Fruit fly (Drosophila melanogaster) whole organism, embryonic: ENCODE data around the gene tex.

Source experiments
- Awh ChIP-seq: fragments of 200-800 bp; sonication (Bioruptor generic); IDR thresholded peaks from 2 replicates; pipeline ENCODE4, ENCODE4 v1.3.6; 2022; ENCODE audit warnings: missing biosample characterization, missing genetic modification characterization
- CG10462 ChIP-seq: fragments of 200-800 bp; sonication (Bioruptor generic); optimal IDR thresholded peaks from 2 replicates; lab custom pipeline; 2016; ENCODE audit warnings: missing biosample characterization, missing genetic modification characterization
- CG11093 ChIP-seq: fragments of 200-800 bp; sonication (Bioruptor generic); IDR thresholded peaks from 3 replicates; pipeline ENCODE4 v1.3.6; 2022; ENCODE audit warnings: missing biosample characterization, missing genetic modification characterization
- CG12391 ChIP-seq: fragments of 200-800 bp; sonication (Bioruptor generic); optimal IDR thresholded peaks from 3 replicates; lab custom pipeline; 2018; ENCODE audit warnings: missing biosample characterization, mild to moderate bottlenecking, missing genetic modification characterization, moderate library complexity
- CG13296 ChIP-seq: fragments of 200-800 bp; sonication (Bioruptor generic); optimal IDR thresholded peaks from 3 replicates; lab custom pipeline; 2018; ENCODE audit warnings: missing biosample characterization, mild to moderate bottlenecking, missing genetic modification characterization
- CG14710 ChIP-seq: fragments of 200-800 bp; sonication (Bioruptor generic); optimal IDR thresholded peaks from 3 replicates; lab custom pipeline; 2019; ENCODE audit warnings: missing biosample characterization, mild to moderate bottlenecking, missing genetic modification characterization, moderate library complexity
- CG1603 ChIP-seq: fragments of 200-800 bp; sonication (Bioruptor generic); optimal IDR thresholded peaks from 2 replicates; lab custom pipeline; 2019; ENCODE audit warnings: missing biosample characterization, mild to moderate bottlenecking, missing genetic modification characterization, moderate library complexity
- CG16815 ChIP-seq: fragments of 200-800 bp; sonication (Bioruptor generic); optimal IDR thresholded peaks from 3 replicates; lab custom pipeline; 2017; ENCODE audit warnings: missing biosample characterization, mild to moderate bottlenecking, missing genetic modification characterization
- CG17186 ChIP-seq: fragments of 200-800 bp; sonication (Bioruptor generic); optimal IDR thresholded peaks from 3 replicates; lab custom pipeline; 2017; ENCODE audit warnings: missing biosample characterization, missing genetic modification reagents, missing genetic modification characterization
- CG17361 ChIP-seq: fragments of 200-800 bp; sonication (Bioruptor generic); IDR thresholded peaks from 3 replicates; pipeline ENCODE4 v1.3.6; 2022; ENCODE audit warnings: missing biosample characterization, missing genetic modification characterization
- CG17612 ChIP-seq: fragments of 200-800 bp; sonication (Bioruptor generic); IDR thresholded peaks from 2 replicates; pipeline ENCODE4 v1.3.6; 2022; ENCODE audit warnings: missing biosample characterization, missing genetic modification characterization
- CG18764 ChIP-seq: fragments of 200-800 bp; sonication (Bioruptor generic); optimal IDR thresholded peaks from 3 replicates; lab custom pipeline; 2016; ENCODE audit warnings: missing biosample characterization, missing genetic modification characterization
- CG34422 ChIP-seq: fragments of 200-800 bp; sonication (Bioruptor generic); IDR thresholded peaks from 3 replicates; pipeline ENCODE4 v1.3.6; 2022; ENCODE audit warnings: missing biosample characterization, missing genetic modification characterization
- CG3838 ChIP-seq: fragments of 200-800 bp; sonication (Bioruptor generic); optimal IDR thresholded peaks from 3 replicates; lab custom pipeline; 2016; ENCODE audit warnings: missing biosample characterization, missing genetic modification characterization
- CG6791 ChIP-seq: fragments of 200-800 bp; sonication (Bioruptor generic); IDR thresholded peaks from 3 replicates; pipeline ENCODE4 v1.3.6; 2022; ENCODE audit warnings: missing biosample characterization, missing genetic modification characterization; ENCODE audit not compliant: partially characterized antibody
- CG6813 ChIP-seq: fragments of 200-800 bp; sonication (Bioruptor generic); optimal IDR thresholded peaks from 2 replicates; lab custom pipeline; 2017; ENCODE audit warnings: missing biosample characterization, missing genetic modification characterization, mild to moderate bottlenecking, moderate library complexity, missing genetic modification reagents
- CTCF ChIP-seq: fragments of 200-800 bp; sonication (Bioruptor generic); optimal IDR thresholded peaks from 2 replicates; lab custom pipeline; 2017; ENCODE audit warnings: missing biosample characterization, mild to moderate bottlenecking, missing genetic modification characterization, moderate library complexity
- Camta ChIP-seq: fragments of 200-800 bp; sonication (Bioruptor generic); optimal IDR thresholded peaks from 2 replicates; lab custom pipeline; 2016; ENCODE audit warnings: missing biosample characterization, missing genetic modification characterization
- D19A ChIP-seq: fragments of 200-800 bp; optimal IDR thresholded peaks from 3 replicates; lab custom pipeline; 2019; ENCODE audit warnings: missing biosample characterization, mild to moderate bottlenecking, missing genetic modification characterization, moderate library complexity
- Drgx ChIP-seq: fragments of 200-800 bp; sonication (Bioruptor generic); IDR thresholded peaks from 2 replicates; pipeline ENCODE4 v1.3.6; 2022; ENCODE audit warnings: missing biosample characterization, missing genetic modification characterization
- Hr51 ChIP-seq, 2 experiments: fragments of 200-800 bp; sonication (Bioruptor generic); optimal IDR thresholded peaks; 2 replicates in 1 of 2; 3 replicates in 1 of 2; lab custom pipeline; 2016 to 2018; ENCODE audit warnings: missing biosample characterization in 2 of 2, missing genetic modification characterization in 2 of 2, mild to moderate bottlenecking in 1 of 2, moderate library complexity in 1 of 2
- Kr ChIP-seq: fragments of 200-800 bp; sonication (Bioruptor generic); optimal IDR thresholded peaks from 2 replicates; lab custom pipeline; 2017; ENCODE audit warnings: missing biosample characterization, mild to moderate bottlenecking, missing genetic modification characterization
- MBD-R2 ChIP-seq: fragments of 200-800 bp; sonication (Bioruptor generic); IDR thresholded peaks from 2 replicates; pipeline ENCODE4 v1.3.6; 2022; ENCODE audit warnings: missing biosample characterization, missing genetic modification characterization
- Mad ChIP-seq: fragments of 200-800 bp; sonication (Bioruptor generic); optimal IDR thresholded peaks from 2 replicates; lab custom pipeline; 2016; ENCODE audit warnings: missing biosample characterization, missing genetic modification characterization
- Max ChIP-seq: fragments of 200-800 bp; sonication (Bioruptor generic); optimal IDR thresholded peaks from 2 replicates; lab custom pipeline; 2016; ENCODE audit warnings: missing biosample characterization, mild to moderate bottlenecking, missing genetic modification characterization
- Oli ChIP-seq: fragments of 200-800 bp; sonication (Bioruptor generic); optimal IDR thresholded peaks from 2 replicates; lab custom pipeline; 2018; ENCODE audit warnings: missing biosample characterization, mild to moderate bottlenecking, missing genetic modification characterization, moderate library complexity
- Side ChIP-seq: fragments of 200-800 bp; sonication (Bioruptor generic); optimal IDR thresholded peaks from 2 replicates; lab custom pipeline; 2016; ENCODE audit warnings: missing biosample characterization, missing genetic modification characterization
- YL-1 ChIP-seq: fragments of 200-800 bp; sonication (Bioruptor generic); optimal IDR thresholded peaks from 3 replicates; lab custom pipeline; 2017; ENCODE audit warnings: missing biosample characterization, mild to moderate bottlenecking, missing genetic modification characterization
- crp ChIP-seq, 2 experiments: fragments of 200-800 bp; sonication (Bioruptor generic); optimal IDR thresholded peaks; 2 replicates in 1 of 2; 3 replicates in 1 of 2; lab custom pipeline; 2017; ENCODE audit warnings: missing biosample characterization in 2 of 2, missing genetic modification characterization in 2 of 2, mild to moderate bottlenecking in 1 of 2, moderate library complexity in 1 of 2
- dati ChIP-seq: fragments of 200-800 bp; sonication (Bioruptor generic); IDR thresholded peaks from 2 replicates; pipeline ENCODE4 v1.3.6; 2022; ENCODE audit warnings: missing biosample characterization, missing genetic modification characterization
- disco-r ChIP-seq: fragments of 200-800 bp; sonication (Bioruptor generic); optimal IDR thresholded peaks from 2 replicates; lab custom pipeline; 2016; ENCODE audit warnings: missing biosample characterization, missing genetic modification characterization
- dm ChIP-seq: fragments of 200-800 bp; sonication (Bioruptor generic); optimal IDR thresholded peaks from 3 replicates; lab custom pipeline; 2016; ENCODE audit warnings: missing biosample characterization, missing genetic modification characterization
- ewg ChIP-seq: fragments of 200-800 bp; sonication (Bioruptor generic); optimal IDR thresholded peaks from 3 replicates; lab custom pipeline; 2017; ENCODE audit warnings: mild to moderate bottlenecking, missing biosample characterization, missing genetic modification reagents, missing genetic modification characterization
- eyg ChIP-seq: fragments of 200-800 bp; sonication (Bioruptor generic); optimal IDR thresholded peaks from 3 replicates; lab custom pipeline; 2016; ENCODE audit warnings: missing biosample characterization, missing genetic modification characterization
- gem ChIP-seq: fragments of 200-800 bp; sonication (Bioruptor generic); optimal IDR thresholded peaks from 2 replicates; lab custom pipeline; 2019; ENCODE audit warnings: missing biosample characterization, mild to moderate bottlenecking, missing genetic modification characterization, moderate library complexity
- hb ChIP-seq: fragments of 200-800 bp; sonication (Bioruptor generic); IDR thresholded peaks from 3 replicates; pipeline ENCODE4 v1.3.6; 2022; ENCODE audit warnings: missing biosample characterization, missing genetic modification characterization; ENCODE audit not compliant: partially characterized antibody
- hbn ChIP-seq: fragments of 200-800 bp; sonication (Bioruptor generic); IDR thresholded peaks from 2 replicates; pipeline ENCODE4 v1.3.6; 2022; ENCODE audit warnings: missing biosample characterization, missing genetic modification characterization; ENCODE audit not compliant: partially characterized antibody
- jigr1 ChIP-seq: fragments of 200-800 bp; sonication (Bioruptor generic); IDR thresholded peaks from 3 replicates; pipeline ENCODE4 v1.3.6; 2022; ENCODE audit warnings: missing biosample characterization, missing genetic modification characterization
- kni ChIP-seq: fragments of 200-800 bp; sonication (Bioruptor generic); optimal IDR thresholded peaks from 3 replicates; lab custom pipeline; 2017; ENCODE audit warnings: mild to moderate bottlenecking, missing biosample characterization, missing genetic modification reagents, missing genetic modification characterization
- onecut ChIP-seq: fragments of 200-800 bp; sonication (Bioruptor generic); IDR thresholded peaks from 2 replicates; pipeline ENCODE4 v1.3.6; 2022; ENCODE audit warnings: missing biosample characterization, missing genetic modification characterization
- pho ChIP-seq: fragments of 200-800 bp; sonication (Bioruptor generic); optimal IDR thresholded peaks from 2 replicates; lab custom pipeline; 2016; ENCODE audit warnings: missing biosample characterization, missing genetic modification characterization
- psq ChIP-seq: fragments of 200-800 bp; sonication (Bioruptor generic); optimal IDR thresholded peaks from 2 replicates; lab custom pipeline; 2017; ENCODE audit warnings: missing biosample characterization, missing genetic modification characterization
- row ChIP-seq: fragments of 200-800 bp; sonication (Bioruptor generic); IDR thresholded peaks from 3 replicates; pipeline ENCODE4 v1.3.6; 2022; ENCODE audit warnings: missing biosample characterization, missing genetic modification characterization
- sens-2 ChIP-seq: fragments of 200-800 bp; sonication (Bioruptor generic); IDR thresholded peaks from 2 replicates; pipeline ENCODE4 v1.3.6; 2022; ENCODE audit warnings: missing biosample characterization, missing genetic modification characterization
- sna ChIP-seq: fragments of 200-800 bp; sonication (Bioruptor generic); IDR thresholded peaks from 2 replicates; pipeline ENCODE4 v1.3.6; 2022; ENCODE audit warnings: missing biosample characterization, missing genetic modification characterization; ENCODE audit not compliant: partially characterized antibody
- tna ChIP-seq: fragments of 200-800 bp; sonication (Bioruptor generic); IDR thresholded peaks from 2 replicates; pipeline ENCODE4 v1.3.6; 2022; ENCODE audit warnings: missing biosample characterization, missing genetic modification characterization; ENCODE audit not compliant: partially characterized antibody
- toy ChIP-seq: fragments of 200-800 bp; sonication (Bioruptor generic); IDR thresholded peaks from 2 replicates; pipeline ENCODE4 v1.3.6; 2022; ENCODE audit warnings: missing biosample characterization, missing genetic modification characterization
- unc-4 ChIP-seq: fragments of 200-800 bp; sonication (Bioruptor generic); IDR thresholded peaks from 2 replicates; pipeline ENCODE4 v1.3.6; 2022; ENCODE audit warnings: missing biosample characterization, missing genetic modification characterization; ENCODE audit not compliant: partially characterized antibody
- yki ChIP-seq: fragments of >200 bp; optimal IDR thresholded peaks from 3 replicates; lab custom pipeline; 2018
- zf30C ChIP-seq: fragments of 200-800 bp; sonication (Bioruptor generic); optimal IDR thresholded peaks from 3 replicates; lab custom pipeline; 2018; ENCODE audit warnings: missing biosample characterization, mild to moderate bottlenecking, missing genetic modification characterization

The tex gene

DNA sequence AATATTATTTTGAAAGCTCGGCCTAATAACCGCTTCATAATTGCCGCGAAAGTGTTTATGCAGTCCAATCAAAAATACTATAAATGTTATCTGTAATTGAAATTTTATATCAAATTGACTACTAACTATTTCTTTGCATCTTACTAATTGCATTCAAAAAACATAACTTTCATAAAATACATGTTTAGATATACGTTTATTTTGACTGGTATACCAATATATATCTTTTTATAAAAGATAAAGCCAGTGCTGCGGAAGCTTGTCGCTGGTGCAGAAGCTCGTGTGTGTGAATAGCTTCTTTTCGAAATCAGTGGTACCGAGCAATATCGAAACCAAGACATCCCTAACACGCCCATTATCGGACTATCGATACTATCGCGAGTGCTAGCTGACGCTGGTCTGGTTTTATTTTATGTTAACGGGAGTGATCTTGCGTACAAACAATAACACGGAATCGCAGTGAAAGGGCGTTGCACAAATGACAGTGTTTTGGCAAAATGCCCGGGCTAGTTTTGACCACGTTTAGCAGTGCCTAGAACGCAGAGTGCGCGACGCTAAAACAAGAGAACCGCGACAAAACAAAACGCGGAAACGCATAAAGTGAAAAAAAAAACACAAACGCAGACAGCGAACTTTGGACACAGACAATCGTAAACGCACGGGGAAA is 41.1 kb upstream of the tex start, which contains the start of gene Atg13 (continued):
- no peak for TF ChIP-seq eyg
- no peak for TF ChIP-seq yki (lab: Kevin White, UChicago)
- TF ChIP-seq CG17186 = peak; percentile 2
- TF ChIP-seq CTCF (GFP tag; lab: Kevin White, UChicago) = no peak
- no peak for TF ChIP-seq zf30C (GFP tag; lab: Kevin White, UChicago)
- no peak for TF ChIP-seq kni (GFP tag; lab: Kevin White, UChicago)
- no peak for TF ChIP-seq D19A (tag; lab: Kevin White, UChicago)
- peak; percentile 69 for TF ChIP-seq unc-4 (GFP tag; lab: Robert Waterston, UW)
- no peak for TF ChIP-seq Oli (tag; lab: Kevin White, UChicago)
- TF ChIP-seq Side (GFP tag; lab: Kevin White, UChicago) = no peak
- no peak for TF ChIP-seq toy
- TF ChIP-seq CG11093 (GFP tag; lab: Robert Waterston, UW) = no peak
- TF ChIP-seq CG3838 (GFP tag; lab: Kevin White, UChicago) = no peak
- TF ChIP-seq Kr (GFP tag; lab: Kevin White, UChicago) = no peak
- peak; percentile 6; the same call in 1 of the 3 replicates for TF ChIP-seq CG34422 (GFP tag; lab: Robert Waterston, UW)
- TF ChIP-seq sens-2 = no peak
- no peak for TF ChIP-seq CG10462 (GFP tag; lab: Kevin White, UChicago)
- TF ChIP-seq disco-r (GFP tag; lab: Kevin White, UChicago) = no peak
- TF ChIP-seq gem (tag; lab: Kevin White, UChicago) = no peak
- TF ChIP-seq CG16815 (GFP tag; lab: Kevin White, UChicago) = peak; percentile 32
- peak; percentile 52 for TF ChIP-seq CG12391 (tag; lab: Kevin White, UChicago)
- peak; percentile 81 for TF ChIP-seq CG14710
- TF ChIP-seq hb (GFP tag; lab: Robert Waterston, UW) = peak; percentile 56
- TF ChIP-seq CG1603 = peak; percentile 16
- TF ChIP-seq row = peak; percentile 82
- no peak for TF ChIP-seq jigr1
- no peak for TF ChIP-seq dati (GFP tag; lab: Robert Waterston, UW)
- TF ChIP-seq Camta (GFP tag; lab: Kevin White, UChicago) = peak; percentile 5
- TF ChIP-seq CG17361 (GFP tag; lab: Robert Waterston, UW) = peak; percentile 79
- peak; percentile 91 for TF ChIP-seq CG6791 (GFP tag; lab: Robert Waterston, UW)
- peak; percentile 75; the same call in 1 of the 2 replicates for TF ChIP-seq Drgx
- peak; percentile 44 for TF ChIP-seq sna (GFP tag; lab: Robert Waterston, UW)
- no peak for TF ChIP-seq Awh
- no peak for TF ChIP-seq Max (GFP tag; lab: Kevin White, UChicago)
- TF ChIP-seq CG17612 (GFP tag; lab: Robert Waterston, UW) = no peak
- no peak for TF ChIP-seq psq (GFP tag; lab: Kevin White, UChicago)
- TF ChIP-seq YL-1 (GFP tag; lab: Kevin White, UChicago) = peak; percentile 33
- no peak for TF ChIP-seq onecut (GFP tag; lab: Robert Waterston, UW)
- peak; percentile 27 for TF ChIP-seq pho (GFP tag; lab: Kevin White, UChicago)
- TF ChIP-seq CG18764 (GFP tag; lab: Kevin White, UChicago) = no peak
- peak; percentile 43; the same call in 1 of the 2 replicates for TF ChIP-seq hbn (GFP tag; lab: Robert Waterston, UW)
- TF ChIP-seq MBD-R2 = peak; percentile 27; the same call in 1 of the 2 replicates
- TF ChIP-seq Mad (GFP tag; lab: Kevin White, UChicago) = peak; percentile 30
- no peak for TF ChIP-seq ewg (GFP tag; lab: Kevin White, UChicago)
- peak in 1 of 2 experiments; percentile 26 for TF ChIP-seq crp (GFP tag; optimal IDR thresholded peaks at IDR 0.05; lab: Kevin White, UChicago)
- TF ChIP-seq CG13296 (GFP tag; lab: Kevin White, UChicago) = no peak
- TF ChIP-seq tna (GFP tag; lab: Robert Waterston, UW) = peak; percentile 76
- no peak for TF ChIP-seq CG6813 (GFP tag; lab: Kevin White, UChicago)
- TF ChIP-seq dm (GFP tag; lab: Kevin White, UChicago) = no peak
- TF ChIP-seq Hr51 (GFP tag; optimal IDR thresholded peaks at IDR 0.05; lab: Kevin White, UChicago) = no peak
